Worm (Caenorhabditis elegans) whole organism, late embryonic: ENCODE results near the gene C51E3.6.

Source experiments
- F13H6.1 ChIP-seq: sonication (generic microtip); optimal IDR thresholded peaks from 2 replicates; lab custom pipeline; 2016; ENCODE audit warnings: missing genetic modification characterization, missing compliant biosample characterization
- T23F11.4 ChIP-seq: fragments of 200-800 bp; sonication (Bioruptor generic); optimal IDR thresholded peaks from 2 replicates; lab custom pipeline; 2018; ENCODE audit warnings: mild to moderate bottlenecking, missing genetic modification characterization, missing compliant biosample characterization
- ama-1 ChIP-seq: fragments of 150-350 bp; optimal IDR thresholded peaks from 2 replicates; lab custom pipeline; 2014
- ceh-48 ChIP-seq: sonication (generic microtip); optimal IDR thresholded peaks from 2 replicates; lab custom pipeline; 2016; ENCODE audit warnings: missing genetic modification characterization, inconsistent platforms, missing compliant biosample characterization
- che-1 ChIP-seq: sonication (generic microtip); optimal IDR thresholded peaks from 2 replicates; lab custom pipeline; 2016; ENCODE audit warnings: mild to moderate bottlenecking, missing genetic modification characterization, missing compliant biosample characterization
- fax-1 ChIP-seq: sonication (generic microtip); optimal IDR thresholded peaks from 2 replicates; lab custom pipeline; 2016; ENCODE audit warnings: missing genotype, missing genetic modification characterization, missing compliant biosample characterization
- gmeb-2 ChIP-seq: sonication (generic microtip); optimal IDR thresholded peaks from 2 replicates; lab custom pipeline; 2016; ENCODE audit warnings: missing genetic modification characterization, inconsistent platforms, missing compliant biosample characterization
- lim-6 ChIP-seq: sonication (generic microtip); optimal IDR thresholded peaks from 2 replicates; lab custom pipeline; 2016; ENCODE audit warnings: missing genetic modification characterization, missing compliant biosample characterization
- nhr-11 ChIP-seq: fragments of 150-350 bp; optimal IDR thresholded peaks from 2 replicates; lab custom pipeline; 2014; ENCODE audit warnings: missing biosample characterization, missing genetic modification characterization
- pha-4 ChIP-seq: fragments of 150-350 bp; optimal IDR thresholded peaks from 2 replicates; lab custom pipeline; 2018; ENCODE audit warnings: missing biosample characterization, missing genetic modification reagents, missing genetic modification characterization
- pros-1 ChIP-seq: fragments of 150-350 bp; optimal IDR thresholded peaks from 2 replicates; lab custom pipeline; 2014; ENCODE audit warnings: missing biosample characterization, missing genetic modification reagents, missing genetic modification characterization
- tbx-2 ChIP-seq: sonication (generic microtip); optimal IDR thresholded peaks from 2 replicates; lab custom pipeline; 2016; ENCODE audit warnings: missing genetic modification characterization, missing compliant biosample characterization
- unc-55 ChIP-seq: sonication (generic microtip); optimal IDR thresholded peaks from 2 replicates; lab custom pipeline; 2017; ENCODE audit warnings: missing biosample characterization, missing genetic modification reagents, missing genetic modification characterization

- TF ChIP-seq pros-1 (tag; lab: Kevin White, UChicago) (no peak), F13H6.1 (tag; lab: Kevin White, UChicago) (no peak), pha-4 (tag; lab: Kevin White, UChicago) (no peak), unc-55 (GFP tag; lab: Kevin White, UChicago) (no peak), che-1 (tag; lab: Kevin White, UChicago) (no peak), lim-6 (tag; lab: Kevin White, UChicago) (no peak), tbx-2 (no peak), nhr-11 (tag; lab: Kevin White, UChicago) (no peak), ceh-48 (tag; lab: Kevin White, UChicago) (no peak), ama-1 (lab: Kevin White, UChicago) (no peak), T23F11.4 (no peak), gmeb-2 (tag; lab: Kevin White, UChicago) (no peak), fax-1 (tag; lab: Kevin White, UChicago) (no peak)
These were observed 16.7 kb upstream of the C51E3.6 start, which contains the start of gene ZK856.4 for ce11 chrV:10182984-10183383.
